Fruit fly (Drosophila melanogaster) whole organism, prepupa: ENCODE results near the gene RpL8.

ENCODE experiments used
- CG10669 ChIP-seq: fragments of 200-800 bp; sonication (Bioruptor generic); optimal IDR thresholded peaks from 3 replicates; lab custom pipeline; 2018; ENCODE audit warnings: missing biosample characterization, mild to moderate bottlenecking, missing genetic modification characterization, moderate library complexity
- CG31627 ChIP-seq: fragments of 200-800 bp; sonication (Bioruptor generic); optimal IDR thresholded peaks from 3 replicates; lab custom pipeline; 2016; ENCODE audit warnings: missing biosample characterization, missing genetic modification characterization
- CG4318 ChIP-seq: fragments of 200-800 bp; sonication (Bioruptor generic); optimal IDR thresholded peaks from 3 replicates; lab custom pipeline; 2017; ENCODE audit warnings: missing biosample characterization, mild to moderate bottlenecking, missing genetic modification characterization
- CG6808 ChIP-seq: fragments of 200-800 bp; sonication (Bioruptor generic); optimal IDR thresholded peaks from 3 replicates; lab custom pipeline; 2017; ENCODE audit warnings: missing biosample characterization, missing genetic modification characterization, mild to moderate bottlenecking, moderate library complexity, missing genetic modification reagents
- CG6854 ChIP-seq: fragments of 200-800 bp; sonication (Bioruptor generic); optimal IDR thresholded peaks from 2 replicates; lab custom pipeline; 2017; ENCODE audit warnings: missing biosample characterization, mild to moderate bottlenecking, missing genetic modification characterization
- CG8119 ChIP-seq: fragments of 200-800 bp; sonication (Bioruptor generic); IDR thresholded peaks from 3 replicates; pipeline ENCODE4 v1.3.6; 2022; ENCODE audit warnings: missing biosample characterization, missing genetic modification characterization
- CG9139 ChIP-seq: fragments of 200-800 bp; sonication (Bioruptor generic); optimal IDR thresholded peaks from 3 replicates; lab custom pipeline; 2017; ENCODE audit warnings: missing biosample characterization, mild to moderate bottlenecking, missing genetic modification characterization
- Eip93F ChIP-seq: fragments of 200-800 bp; sonication (Bioruptor generic); optimal IDR thresholded peaks from 2 replicates; lab custom pipeline; 2016; ENCODE audit warnings: missing biosample characterization, mild to moderate bottlenecking, missing genetic modification characterization
- Ets96B ChIP-seq: fragments of 200-800 bp; optimal IDR thresholded peaks from 2 replicates; lab custom pipeline; 2019; ENCODE audit warnings: missing biosample characterization, mild to moderate bottlenecking, missing genetic modification characterization, moderate library complexity
- Gug ChIP-seq: fragments of 200-800 bp; sonication (Bioruptor generic); IDR thresholded peaks from 2 replicates; pipeline ENCODE4 v1.3.6; 2022; ENCODE audit warnings: missing biosample characterization, missing genetic modification characterization
- Sox102F ChIP-seq: fragments of 200-800 bp; sonication (Bioruptor generic); optimal IDR thresholded peaks from 2 replicates; lab custom pipeline; 2016; ENCODE audit warnings: missing biosample characterization, mild to moderate bottlenecking, missing genetic modification characterization
- Sox15 ChIP-seq: fragments of 200-800 bp; sonication (Bioruptor generic); optimal IDR thresholded peaks from 3 replicates; lab custom pipeline; 2016; ENCODE audit warnings: missing biosample characterization, missing genetic modification characterization
- acj6 ChIP-seq: fragments of 200-800 bp; sonication (Bioruptor generic); optimal IDR thresholded peaks from 3 replicates; lab custom pipeline; 2016; ENCODE audit warnings: missing biosample characterization, missing genetic modification characterization
- cyc ChIP-seq: fragments of 200-800 bp; sonication (Bioruptor generic); optimal IDR thresholded peaks from 3 replicates; lab custom pipeline; 2016; ENCODE audit warnings: missing biosample characterization, missing genetic modification characterization
- dsx ChIP-seq: fragments of 200-800 bp; optimal IDR thresholded peaks from 3 replicates; lab custom pipeline; 2019; ENCODE audit warnings: missing biosample characterization, mild to moderate bottlenecking, missing genetic modification characterization, moderate library complexity; ENCODE audit not compliant: poor library complexity, severe bottlenecking
- eg ChIP-seq: fragments of 200-800 bp; sonication (Bioruptor generic); IDR thresholded peaks from 3 replicates; pipeline ENCODE4 v1.3.6; 2022; ENCODE audit warnings: missing biosample characterization, missing genetic modification characterization
- fd85E ChIP-seq: fragments of 200-800 bp; sonication (Bioruptor generic); optimal IDR thresholded peaks from 3 replicates; lab custom pipeline; 2016; ENCODE audit warnings: missing biosample characterization, missing genetic modification characterization
- pdm3 ChIP-seq: fragments of 200-800 bp; sonication (Bioruptor generic); optimal IDR thresholded peaks from 3 replicates; lab custom pipeline; 2016; ENCODE audit warnings: missing biosample characterization, missing genetic modification characterization
- spab ChIP-seq: fragments of 200-800 bp; sonication (Bioruptor generic); optimal IDR thresholded peaks from 2 replicates; lab custom pipeline; 2017; ENCODE audit warnings: missing biosample characterization, mild to moderate bottlenecking, missing genetic modification characterization, missing genetic modification reagents

Gene RpL8

dm6 chr3L:2636023-2636968 is 49.0 kb downstream of the RpL8 start (continued):
- TF ChIP-seq CG9139 (GFP tag; lab: Kevin White, UChicago): peak; percentile 38
- peak; percentile 61 for TF ChIP-seq Ets96B
- no peak for TF ChIP-seq cyc (GFP tag; lab: Kevin White, UChicago)
- no peak for TF ChIP-seq CG4318
- TF ChIP-seq CG8119: peak; percentile 77
- peak; percentile 27; the same call in 1 of the 2 replicates for TF ChIP-seq Gug (GFP tag; lab: Robert Waterston, UW)
- TF ChIP-seq acj6 (GFP tag; lab: Kevin White, UChicago): peak; percentile 39
- no peak for TF ChIP-seq CG10669 (GFP tag; lab: Kevin White, UChicago)
- TF ChIP-seq CG31627 (GFP tag; lab: Kevin White, UChicago): peak; percentile 12
- TF ChIP-seq pdm3 (GFP tag; lab: Kevin White, UChicago): peak; percentile 41
- TF ChIP-seq Sox102F (GFP tag; lab: Kevin White, UChicago): peak; percentile 18
- peak; percentile 9 for TF ChIP-seq Sox15
- TF ChIP-seq Eip93F (GFP tag; lab: Kevin White, UChicago): no peak
- TF ChIP-seq dsx (GFP tag; lab: Kevin White, UChicago): peak; percentile 15
- TF ChIP-seq eg (GFP tag; lab: Robert Waterston, UW): peak; percentile 85
- peak; percentile 49 for TF ChIP-seq spab
- TF ChIP-seq fd85E (GFP tag; lab: Kevin White, UChicago): no peak
- no peak for TF ChIP-seq CG6808 (GFP tag; lab: Kevin White, UChicago)
- no peak for TF ChIP-seq CG6854 (GFP tag; lab: Kevin White, UChicago)
